Worm (Caenorhabditis elegans) whole organism, L3 larva: ENCODE data around the gene cln-3.1.

Experiments used
- aly-2 ChIP-seq: fragments of 150-350 bp; optimal IDR thresholded peaks from 2 replicates; lab custom pipeline; 2014; ENCODE audit warnings: missing biosample characterization, missing genetic modification characterization
- ama-1 ChIP-seq: fragments of 150-350 bp; optimal IDR thresholded peaks from 2 replicates; lab custom pipeline; 2018
- ceh-16 ChIP-seq: sonication (generic microtip); optimal IDR thresholded peaks from 2 replicates; lab custom pipeline; 2017; ENCODE audit warnings: missing biosample characterization, missing genetic modification characterization
- ceh-28 ChIP-seq: fragments of 150-350 bp; optimal IDR thresholded peaks from 2 replicates; lab custom pipeline; 2014; ENCODE audit warnings: missing biosample characterization, missing genetic modification reagents, missing genetic modification characterization
- ceh-82 ChIP-seq: fragments of 150-350 bp; optimal IDR thresholded peaks from 2 replicates; lab custom pipeline; 2014; ENCODE audit warnings: missing biosample characterization, missing genetic modification characterization
- ceh-9 ChIP-seq: sonication (generic microtip); optimal IDR thresholded peaks from 2 replicates; lab custom pipeline; 2018; ENCODE audit warnings: missing biosample characterization, missing genetic modification characterization
- daf-12 ChIP-seq: fragments of 150-350 bp; optimal IDR thresholded peaks from 2 replicates; lab custom pipeline; 2014; ENCODE audit warnings: missing biosample characterization, missing genetic modification reagents, missing genetic modification characterization
- egl-5 ChIP-seq: fragments of 150-350 bp; optimal IDR thresholded peaks from 2 replicates; lab custom pipeline; 2017; ENCODE audit warnings: missing biosample characterization, missing genetic modification reagents, missing genetic modification characterization, inconsistent platforms
- elt-2 ChIP-seq: sonication (generic microtip); optimal IDR thresholded peaks from 2 replicates; lab custom pipeline; 2016; ENCODE audit warnings: missing genetic modification reagents, mild to moderate bottlenecking, missing genetic modification characterization, missing compliant biosample characterization
- elt-3 ChIP-seq, 3 experiments: fragments of 150-350 bp in 1 of 3; sonication (generic microtip) in 2 of 3; optimal IDR thresholded peaks; 2 replicates in 2 of 3; 4 replicates in 1 of 3; lab custom pipeline; 2014 to 2017; ENCODE audit warnings: missing biosample characterization in 3 of 3, missing genetic modification characterization in 3 of 3
- eor-1 ChIP-seq, 2 experiments: fragments of 150-350 bp; optimal IDR thresholded peaks; 2 replicates each; lab custom pipeline; 2014 to 2018; ENCODE audit warnings: missing biosample characterization in 2 of 2, missing genetic modification characterization in 2 of 2
- fos-1 ChIP-seq: fragments of 150-350 bp; optimal IDR thresholded peaks from 2 replicates; lab custom pipeline; 2014; ENCODE audit warnings: missing biosample characterization, missing genetic modification characterization
- hmg-11 ChIP-seq: sonication (generic microtip); optimal IDR thresholded peaks from 2 replicates; lab custom pipeline; 2016; ENCODE audit warnings: missing genetic modification characterization, missing compliant biosample characterization
- jun-1 ChIP-seq: fragments of 150-350 bp; optimal IDR thresholded peaks from 2 replicates; lab custom pipeline; 2014; ENCODE audit warnings: missing biosample characterization, missing genetic modification reagents, missing genetic modification characterization
- lin-15B ChIP-seq: fragments of 150-350 bp; optimal IDR thresholded peaks from 2 replicates; lab custom pipeline; 2014; ENCODE audit warnings: missing biosample characterization, missing genetic modification characterization
- mdl-1 ChIP-seq: fragments of 150-350 bp; optimal IDR thresholded peaks from 2 replicates; lab custom pipeline; 2014; ENCODE audit warnings: missing biosample characterization, missing genetic modification characterization
- mml-1 ChIP-seq: fragments of 150-350 bp; sonication (generic microtip); optimal IDR thresholded peaks from 3 replicates; lab custom pipeline; 2014; ENCODE audit warnings: missing biosample characterization, missing genetic modification characterization
- nfya-1 ChIP-seq: sonication (generic microtip); optimal IDR thresholded peaks from 2 replicates; lab custom pipeline; 2017; ENCODE audit warnings: missing genetic modification characterization, mild to moderate bottlenecking, missing compliant biosample characterization, antibody characterized with exemption, moderate library complexity; ENCODE audit not compliant: insufficient read depth
- nhr-11 ChIP-seq: fragments of 150-350 bp; optimal IDR thresholded peaks from 2 replicates; lab custom pipeline; 2014; ENCODE audit warnings: missing biosample characterization, missing genetic modification characterization
- nhr-237 ChIP-seq: fragments of 150-350 bp; optimal IDR thresholded peaks from 2 replicates; lab custom pipeline; 2014; ENCODE audit warnings: missing biosample characterization, missing genetic modification characterization
- nhr-25 ChIP-seq: sonication (generic microtip); optimal IDR thresholded peaks from 2 replicates; lab custom pipeline; 2017; ENCODE audit warnings: missing biosample characterization, missing genetic modification characterization
- nhr-28 ChIP-seq: fragments of 150-350 bp; optimal IDR thresholded peaks from 2 replicates; lab custom pipeline; 2014; ENCODE audit warnings: missing biosample characterization, missing genetic modification characterization
- nhr-43 ChIP-seq: sonication (generic microtip); optimal IDR thresholded peaks from 2 replicates; lab custom pipeline; 2016; ENCODE audit warnings: mild to moderate bottlenecking, missing genetic modification characterization, missing compliant biosample characterization; ENCODE audit not compliant: poor library complexity, severe bottlenecking
- nhr-67 ChIP-seq: fragments of 150-350 bp; optimal IDR thresholded peaks from 2 replicates; lab custom pipeline; 2014; ENCODE audit warnings: missing biosample characterization, missing genetic modification characterization
- nhr-76 ChIP-seq: fragments of 150-350 bp; sonication (generic microtip); optimal IDR thresholded peaks from 5 replicates; lab custom pipeline; 2014; ENCODE audit warnings: missing biosample characterization, missing genetic modification characterization
- nhr-77 ChIP-seq: fragments of 150-350 bp; optimal IDR thresholded peaks from 2 replicates; lab custom pipeline; 2014; ENCODE audit warnings: missing biosample characterization, missing genetic modification characterization
- pha-4 ChIP-seq: fragments of 150-350 bp; optimal IDR thresholded peaks from 2 replicates; lab custom pipeline; 2014; ENCODE audit warnings: missing biosample characterization, missing genetic modification reagents, missing genetic modification characterization
- pqm-1 ChIP-seq: fragments of 150-350 bp; optimal IDR thresholded peaks from 2 replicates; lab custom pipeline; 2017; ENCODE audit warnings: missing biosample characterization, missing genetic modification characterization, inconsistent platforms
- skn-1 ChIP-seq: fragments of 150-350 bp; optimal IDR thresholded peaks from 2 replicates; lab custom pipeline; 2014; ENCODE audit warnings: missing biosample characterization, missing genetic modification characterization
- snpc-4 ChIP-seq: fragments of 150-350 bp; optimal IDR thresholded peaks from 2 replicates; lab custom pipeline; 2014; ENCODE audit warnings: missing biosample characterization, missing genetic modification characterization
- unc-39 ChIP-seq: sonication (generic microtip); optimal IDR thresholded peaks from 4 replicates; lab custom pipeline; 2017; ENCODE audit warnings: missing biosample characterization, missing genetic modification characterization
- unc-62 ChIP-seq: fragments of 150-350 bp; sonication (generic microtip); optimal IDR thresholded peaks from 4 replicates; lab custom pipeline; 2014; ENCODE audit warnings: missing biosample characterization, missing genetic modification reagents, missing genetic modification characterization
- ztf-4 ChIP-seq: fragments of 150-350 bp; optimal IDR thresholded peaks from 2 replicates; lab custom pipeline; 2014; ENCODE audit warnings: missing biosample characterization, missing genetic modification characterization

The cln-3.1 gene

ce11 chrV:11251798-11252197 lies 13.7 kb downstream of the cln-3.1 start:
- TF ChIP-seq snpc-4 (tag; lab: Kevin White, UChicago): no peak
- no peak for TF ChIP-seq eor-1 (tag; optimal IDR thresholded peaks at IDR 0.05; lab: Kevin White, UChicago)
- TF ChIP-seq pha-4 (tag; lab: Kevin White, UChicago): no peak
- TF ChIP-seq nhr-76 (tag; lab: Kevin White, UChicago): no peak
- no peak for TF ChIP-seq mdl-1 (tag; lab: Kevin White, UChicago)
- no peak for TF ChIP-seq ceh-9 (tag; lab: Kevin White, UChicago)
- TF ChIP-seq nhr-67: no peak
- TF ChIP-seq unc-62: no peak
- TF ChIP-seq ceh-82 (tag; lab: Kevin White, UChicago): no peak
- TF ChIP-seq nhr-28 (tag; lab: Kevin White, UChicago): no peak
- TF ChIP-seq nhr-77 (tag; lab: Kevin White, UChicago): no peak
- no peak for TF ChIP-seq daf-12 (tag; lab: Kevin White, UChicago)
- no peak for TF ChIP-seq skn-1
- no peak for TF ChIP-seq fos-1 (tag; lab: Kevin White, UChicago)
- TF ChIP-seq, all 47 proteins: peak for 0

DNA sequence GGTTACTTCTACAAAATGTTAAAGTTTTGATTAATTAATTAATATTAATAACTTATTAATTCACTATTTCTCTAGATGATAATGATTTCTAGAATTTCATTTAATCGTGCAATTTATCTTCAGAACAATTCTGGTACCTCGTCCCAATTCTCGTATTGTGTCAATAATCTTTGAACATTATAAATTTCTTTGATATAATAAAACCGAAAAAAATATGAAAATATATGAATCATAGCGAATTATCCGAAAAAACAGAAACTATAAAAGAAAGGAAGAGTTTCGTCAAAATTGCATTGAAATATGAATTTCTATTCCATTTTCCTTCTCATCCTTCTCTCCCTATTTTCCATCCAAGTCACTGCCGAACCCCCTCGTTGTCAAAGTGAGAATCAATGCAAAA lies 14.7 kb downstream of the cln-3.1 start, which contains the start of gene T19B10.12:
Gene T19B10.12, plus strand, starts transcription at position 301 of the 400 bp plus-strand sequence.
- TF ChIP-seq ztf-4 (no peak), nhr-237 (tag; lab: Kevin White, UChicago) (no peak), nhr-28 (tag; lab: Kevin White, UChicago) (no peak), lin-15B (no peak), elt-2 (tag; lab: Kevin White, UChicago) (no peak)

DNA sequence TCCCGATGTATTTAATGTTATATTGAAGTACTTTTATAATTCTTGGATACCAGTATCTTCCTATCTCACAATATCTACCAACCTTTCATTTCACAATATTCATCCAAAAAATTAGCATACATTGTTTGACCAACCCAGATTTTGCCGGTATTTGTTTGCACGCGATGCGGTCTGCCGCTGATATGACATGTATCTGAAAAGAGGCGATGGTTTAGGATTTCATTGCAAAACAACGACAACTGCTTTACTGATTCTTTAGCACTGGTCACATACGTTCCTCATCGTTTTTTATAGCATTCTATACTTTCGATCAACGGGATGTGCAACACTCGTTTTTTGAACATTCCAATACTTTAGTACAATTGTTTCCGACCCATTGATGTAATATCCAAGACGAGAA lies 17.6 kb downstream of the cln-3.1 start, which contains the start of gene mam-4:
Gene mam-4, plus strand, starts transcription at position 301 of the 400 bp plus-strand sequence.
- TF ChIP-seq ceh-82 (tag; lab: Kevin White, UChicago): no peak
- TF ChIP-seq ama-1: no peak
- TF ChIP-seq ceh-9 (tag; lab: Kevin White, UChicago): no peak
- no peak for TF ChIP-seq elt-3 (tag; optimal IDR thresholded peaks at IDR 0.05; lab: Kevin White, UChicago)
- TF ChIP-seq aly-2 (tag; lab: Kevin White, UChicago): no peak
- no peak for TF ChIP-seq nhr-77 (tag; lab: Kevin White, UChicago)
- no peak for TF ChIP-seq jun-1 (tag; lab: Kevin White, UChicago)
- no peak for TF ChIP-seq egl-5
- TF ChIP-seq ceh-28 (tag; lab: Kevin White, UChicago): no peak
- TF ChIP-seq fos-1 (tag; lab: Kevin White, UChicago): no peak
- no peak for TF ChIP-seq mml-1 (tag; lab: Kevin White, UChicago)
- no peak for TF ChIP-seq pqm-1 (tag; lab: Kevin White, UChicago)
- TF ChIP-seq ceh-16 (tag; lab: Kevin White, UChicago): no peak
- no peak for TF ChIP-seq skn-1
- TF ChIP-seq, all 47 proteins: peak for 0

- TF ChIP-seq skn-1 (no peak), hmg-11 (tag; lab: Kevin White, UChicago) (no peak), nhr-67 (no peak), nhr-11 (tag; lab: Kevin White, UChicago) (no peak), nhr-237 (tag; lab: Kevin White, UChicago) (no peak), unc-39 (tag; lab: Kevin White, UChicago) (no peak), aly-2 (tag; lab: Kevin White, UChicago) (no peak), pha-4 (tag; lab: Kevin White, UChicago) (no peak), ceh-28 (tag; lab: Kevin White, UChicago) (no peak), eor-1 (tag; optimal IDR thresholded peaks at IDR 0.05; lab: Kevin White, UChicago) (no peak), nhr-76 (tag; lab: Kevin White, UChicago) (no peak), nhr-25 (no peak), nhr-43 (tag; lab: Kevin White, UChicago) (no peak)
- TF ChIP-seq, all 47 proteins: peak for 0
Observed at ce11 chrV:11245029-11245428, 20.4 kb downstream of the cln-3.1 start.

DNA sequence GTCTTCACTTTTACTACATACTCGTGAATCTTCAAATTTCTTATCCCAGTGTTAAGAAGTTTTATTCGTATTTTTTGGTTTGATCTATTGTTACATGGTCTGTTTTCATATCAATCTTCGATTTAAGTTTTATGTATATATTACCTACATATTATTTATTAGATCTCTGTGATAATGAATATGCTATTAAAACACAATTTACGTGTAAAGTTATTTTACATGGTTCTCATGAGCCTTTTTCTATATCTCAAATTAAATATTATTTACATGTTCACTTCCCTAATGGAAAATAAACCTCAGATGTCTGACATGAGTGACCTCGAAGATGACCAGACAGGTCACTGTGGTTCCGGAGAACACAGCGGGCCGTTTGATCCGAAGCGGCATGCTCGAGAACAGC lies 20.9 kb downstream of the cln-3.1 start, which contains the start of gene mxl-1:
Gene mxl-1, plus strand, starts transcription at position 301 of the 400 bp plus-strand sequence.
- TF ChIP-seq unc-62: no peak
- TF ChIP-seq nfya-1 (tag; lab: Kevin White, UChicago): no peak
- no peak for TF ChIP-seq nhr-77 (tag; lab: Kevin White, UChicago)
- TF ChIP-seq, all 47 proteins: peak for 0
